Worm (Caenorhabditis elegans): Measurements from ENCODE around the gene Y4C6B.2.

Gene Y4C6B.2

DNA sequence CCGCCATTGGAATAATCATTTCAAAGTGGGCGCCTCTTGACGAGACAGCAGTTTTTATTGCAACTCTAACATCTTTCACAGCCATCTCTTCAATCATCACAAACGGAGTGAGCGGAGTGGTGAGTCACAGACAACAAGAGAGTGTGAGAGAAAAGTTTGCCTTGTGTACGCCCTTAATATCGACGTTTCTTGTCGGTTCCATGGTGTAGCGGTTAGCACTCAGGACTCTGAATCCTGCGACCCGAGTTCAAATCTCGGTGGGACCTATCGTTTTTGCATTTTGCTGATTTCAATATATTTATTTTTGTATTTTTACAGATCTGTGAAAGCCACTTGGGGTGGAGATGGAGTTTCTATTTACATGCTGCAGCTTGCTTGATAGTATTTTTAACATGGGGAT, 4.9 kb upstream of the Y4C6B.2 start (continued):
- peak; percentile 27 for TF ChIP-seq ceh-2 (tag; optimal IDR thresholded peaks at IDR 0.05)
- peak; percentile 78 for TF ChIP-seq gmeb-2 (tag; optimal IDR thresholded peaks at IDR 0.05)
- peak; percentile 19 for TF ChIP-seq hlh-8 (tag; optimal IDR thresholded peaks at IDR 0.05)
- TF ChIP-seq pat-9 (tag; optimal IDR thresholded peaks at IDR 0.05), result no peak
- TF ChIP-seq hlh-13 (GFP tag; optimal IDR thresholded peaks at IDR 0.05), result peak; percentile 68
- TF ChIP-seq ahr-1 (tag; optimal IDR thresholded peaks at IDR 0.05), result no peak
- peak; percentile 60 for TF ChIP-seq fax-1 (tag; optimal IDR thresholded peaks at IDR 0.05)
- TF ChIP-seq unc-55 (GFP tag; optimal IDR thresholded peaks at IDR 0.05), result peak; percentile 5
- TF ChIP-seq unc-42 (tag; optimal IDR thresholded peaks at IDR 0.05), result no peak
- peak; percentile 8 for TF ChIP-seq syd-9 (tag; optimal IDR thresholded peaks at IDR 0.05)
- TF ChIP-seq madf-2 (tag; optimal IDR thresholded peaks at IDR 0.05), result no peak
- peak; percentile 17 for TF ChIP-seq K02D7.2 (tag; optimal IDR thresholded peaks at IDR 0.05)
- peak; percentile 22; the same call in 1 of the 2 replicates for TF ChIP-seq sox-2 (GFP tag; IDR thresholded peaks at IDR 0.05)
- peak; percentile 0 for TF ChIP-seq zip-5 (tag; optimal IDR thresholded peaks at IDR 0.05)
- TF ChIP-seq pqm-1 (tag; optimal IDR thresholded peaks at IDR 0.05), result peak; percentile 3
- peak; percentile 35 for TF ChIP-seq ceh-31 (tag; optimal IDR thresholded peaks at IDR 0.05)
- TF ChIP-seq nhr-11 (tag; optimal IDR thresholded peaks at IDR 0.05), result no peak
- no peak for TF ChIP-seq mec-3 (tag; optimal IDR thresholded peaks at IDR 0.05; ENCODE audit: borderline replicate concordance)
- peak; percentile 63 for TF ChIP-seq ceh-19 (GFP tag; optimal IDR thresholded peaks at IDR 0.05)
- peak; percentile 43 for TF ChIP-seq C08G9.2 (tag; optimal IDR thresholded peaks at IDR 0.05)
- no peak for TF ChIP-seq T23F11.4 (GFP tag; optimal IDR thresholded peaks at IDR 0.05)
- no peak for TF ChIP-seq lim-6 (tag; optimal IDR thresholded peaks at IDR 0.05)
- TF ChIP-seq unc-3 (GFP tag; conservative IDR thresholded peaks at IDR 0.05), result 0 out of 2 replicates have a peak, but pooled peaks have one; percentile 41
- no peak for TF ChIP-seq unc-3 (tag; optimal IDR thresholded peaks at IDR 0.05)
- TF ChIP-seq sdc-2 (tag; optimal IDR thresholded peaks at IDR 0.05), result peak; percentile 16
- peak; percentile 45 for TF ChIP-seq tbx-2 (tag; optimal IDR thresholded peaks at IDR 0.05)
- TF ChIP-seq ttx-3 (tag; optimal IDR thresholded peaks at IDR 0.05), result peak; percentile 67
- TF ChIP-seq nhr-232 (tag; optimal IDR thresholded peaks at IDR 0.05), result peak; percentile 22
- peak; percentile 63 for TF ChIP-seq Y22D7AL.16 (tag; optimal IDR thresholded peaks at IDR 0.05)
- TF ChIP-seq ceh-22 (tag; optimal IDR thresholded peaks at IDR 0.05), result no peak
- TF ChIP-seq lin-11 (tag; optimal IDR thresholded peaks at IDR 0.05), result peak; percentile 61
- no peak for TF ChIP-seq ceh-6 (GFP tag; optimal IDR thresholded peaks at IDR 0.05)
- no peak for TF ChIP-seq ceh-9 (tag; optimal IDR thresholded peaks at IDR 0.05)
- TF ChIP-seq hlh-6 (tag; optimal IDR thresholded peaks at IDR 0.05), result no peak
- no peak for TF ChIP-seq ref-2 (tag; optimal IDR thresholded peaks at IDR 0.05)
- no peak for TF ChIP-seq ets-4 (tag; optimal IDR thresholded peaks at IDR 0.05)
- no peak for TF ChIP-seq elt-4 (tag; optimal IDR thresholded peaks at IDR 0.05)
- peak; percentile 42 for TF ChIP-seq ceh-18 (tag; optimal IDR thresholded peaks at IDR 0.05)
- TF ChIP-seq dve-1 (tag; optimal IDR thresholded peaks at IDR 0.05), result peak; percentile 30
- TF ChIP-seq ztf-16 (tag; optimal IDR thresholded peaks at IDR 0.05), result peak; percentile 49
- TF ChIP-seq rnt-1 (tag; optimal IDR thresholded peaks at IDR 0.05), result peak; percentile 15
- no peak for TF ChIP-seq tbx-7 (tag; optimal IDR thresholded peaks at IDR 0.05)
- no peak for TF ChIP-seq ceh-30 (tag; optimal IDR thresholded peaks at IDR 0.05)

- TF ChIP-seq ama-1 (optimal IDR thresholded peaks at IDR 0.05), result no peak
- no peak for TF ChIP-seq nfya-1 (tag; optimal IDR thresholded peaks at IDR 0.05)
- TF ChIP-seq unc-86 (tag; optimal IDR thresholded peaks at IDR 0.05), result no peak
- TF ChIP-seq Y22D7AL.16 (tag; optimal IDR thresholded peaks at IDR 0.05), result no peak
- TF ChIP-seq pros-1 (tag; optimal IDR thresholded peaks at IDR 0.05), result no peak
- TF ChIP-seq C08G9.2 (tag; optimal IDR thresholded peaks at IDR 0.05), result no peak
- no peak for TF ChIP-seq rnt-1 (tag; optimal IDR thresholded peaks at IDR 0.05)
- TF ChIP-seq lin-11 (tag; optimal IDR thresholded peaks at IDR 0.05), result no peak
- no peak for TF ChIP-seq ceh-24 (tag; optimal IDR thresholded peaks at IDR 0.05)
- TF ChIP-seq ceh-31 (tag; optimal IDR thresholded peaks at IDR 0.05), result no peak
- no peak for TF ChIP-seq nhr-11 (tag; optimal IDR thresholded peaks at IDR 0.05)
- no peak for TF ChIP-seq C38D4.7 (GFP tag; optimal IDR thresholded peaks at IDR 0.05)
- TF ChIP-seq pat-9 (tag; optimal IDR thresholded peaks at IDR 0.05), result no peak
- TF ChIP-seq hlh-6 (tag; optimal IDR thresholded peaks at IDR 0.05), result no peak
- no peak for TF ChIP-seq hlh-15 (tag; optimal IDR thresholded peaks at IDR 0.05)
- TF ChIP-seq unc-3 (GFP tag; conservative IDR thresholded peaks at IDR 0.05), result no peak
- no peak for TF ChIP-seq unc-3 (tag; optimal IDR thresholded peaks at IDR 0.05)
- TF ChIP-seq odd-2 (tag; optimal IDR thresholded peaks at IDR 0.05), result no peak
- no peak for TF ChIP-seq lim-6 (tag; optimal IDR thresholded peaks at IDR 0.05)
- no peak for TF ChIP-seq dve-1 (tag; optimal IDR thresholded peaks at IDR 0.05)
- TF ChIP-seq pqm-1 (tag; optimal IDR thresholded peaks at IDR 0.05), result no peak
Observed at ce11 chrIV:5337649-5338048, 1.7 kb upstream of the Y4C6B.2 start.
